Worm (Caenorhabditis elegans): ENCODE measurements around the gene C55C3.1.

DNA sequence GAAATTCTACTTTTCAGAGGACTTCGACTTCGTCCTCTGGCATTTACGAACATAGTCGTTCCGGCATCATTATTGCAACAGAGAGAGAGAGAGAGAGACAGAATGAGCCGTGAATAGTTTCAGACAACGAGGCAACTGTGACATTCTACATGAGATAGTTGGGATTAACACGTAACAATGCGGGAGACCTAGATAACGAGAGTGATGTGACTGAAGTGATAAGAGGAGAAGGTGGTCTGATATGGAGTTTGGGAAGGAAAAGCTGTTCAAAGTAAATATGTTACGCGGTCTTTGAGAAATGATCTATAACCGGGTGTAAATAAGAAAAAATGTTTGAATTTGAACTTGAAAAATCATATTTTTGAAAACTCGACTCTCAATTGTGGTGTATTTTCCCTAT is 49.4 kb upstream of the C55C3.1 start:
- TF ChIP-seq lin-13 (GFP tag; optimal IDR thresholded peaks at IDR 0.05) (no peak), unc-62 (GFP tag; optimal IDR thresholded peaks at IDR 0.05) (no peak), efl-1 (optimal IDR thresholded peaks at IDR 0.05) (no peak), efl-1 (GFP tag; optimal IDR thresholded peaks at IDR 0.05 in 1 of 2) (no peak), unc-86 (tag; optimal IDR thresholded peaks at IDR 0.05) (no peak), nhr-12 (tag; optimal IDR thresholded peaks at IDR 0.05) (no peak), snpc-4 (tag; optimal IDR thresholded peaks at IDR 0.05) (no peak), aha-1 (tag; optimal IDR thresholded peaks at IDR 0.05) (no peak), mdl-1 (tag; optimal IDR thresholded peaks at IDR 0.05) (no peak), ces-1 (GFP tag; optimal IDR thresholded peaks at IDR 0.05) (no peak)
